Worm (Caenorhabditis elegans): Measurements from ENCODE around the gene lat-1.

The lat-1 gene

DNA sequence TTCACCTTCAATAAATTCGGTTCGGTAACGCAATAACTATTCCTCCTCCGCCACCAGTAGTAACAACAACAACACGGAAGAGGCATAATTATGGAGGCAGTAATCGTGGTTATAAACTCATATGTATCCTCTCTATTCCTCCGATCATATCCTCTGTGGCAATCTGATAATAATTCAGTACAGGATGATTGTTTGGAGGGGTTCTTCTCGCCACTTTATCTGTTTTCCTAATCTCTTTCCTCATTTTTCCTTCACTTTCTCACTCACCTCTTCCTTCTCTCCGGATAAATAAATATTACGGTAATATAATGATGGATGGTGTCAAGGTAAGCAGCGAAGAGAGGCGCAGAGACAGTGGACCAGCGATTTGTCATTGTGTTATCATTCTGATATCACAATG lies 6.1 kb upstream of the lat-1 start:
- TF ChIP-seq Y53G8AR.9 (GFP tag; conservative IDR thresholded peaks at IDR 0.05): no peak
- TF ChIP-seq ztf-3 (GFP tag; optimal IDR thresholded peaks at IDR 0.05): no peak
- no peak for TF ChIP-seq ztf-6 (GFP tag; IDR thresholded peaks at IDR 0.05)
- no peak for TF ChIP-seq aptf-2 (GFP tag; conservative IDR thresholded peaks at IDR 0.05)
- no peak for TF ChIP-seq Y56A3A.18 (GFP tag; IDR thresholded peaks at IDR 0.05)
- no peak for TF ChIP-seq ceh-58 (GFP tag; IDR thresholded peaks at IDR 0.05)
- TF ChIP-seq hmg-1.2 (GFP tag; IDR thresholded peaks at IDR 0.05): no peak
- TF ChIP-seq ztf-22 (GFP tag; optimal IDR thresholded peaks at IDR 0.05): no peak
- no peak for TF ChIP-seq unc-130 (GFP tag; optimal IDR thresholded peaks at IDR 0.05)
- TF ChIP-seq lin-54 (GFP tag; optimal IDR thresholded peaks at IDR 0.05): no peak
- TF ChIP-seq Y67H2A.10 (GFP tag; conservative IDR thresholded peaks at IDR 0.05): no peak
- no peak for TF ChIP-seq nfyb-1 (GFP tag; IDR thresholded peaks at IDR 0.05)
- no peak for TF ChIP-seq Y79H2A.3 (GFP tag; conservative IDR thresholded peaks at IDR 0.05)
- no peak for TF ChIP-seq lag-1 (GFP tag; IDR thresholded peaks at IDR 0.05)
- TF ChIP-seq sea-2 (GFP tag; IDR thresholded peaks at IDR 0.05): no peak
- TF ChIP-seq madf-8 (GFP tag; conservative IDR thresholded peaks at IDR 0.05): no peak
- TF ChIP-seq B0261.1 (tag; optimal IDR thresholded peaks at IDR 0.05): no peak
- TF ChIP-seq atf-7 (tag; optimal IDR thresholded peaks at IDR 0.05): no peak
- TF ChIP-seq him-1 (tag; optimal IDR thresholded peaks at IDR 0.05): no peak

DNA sequence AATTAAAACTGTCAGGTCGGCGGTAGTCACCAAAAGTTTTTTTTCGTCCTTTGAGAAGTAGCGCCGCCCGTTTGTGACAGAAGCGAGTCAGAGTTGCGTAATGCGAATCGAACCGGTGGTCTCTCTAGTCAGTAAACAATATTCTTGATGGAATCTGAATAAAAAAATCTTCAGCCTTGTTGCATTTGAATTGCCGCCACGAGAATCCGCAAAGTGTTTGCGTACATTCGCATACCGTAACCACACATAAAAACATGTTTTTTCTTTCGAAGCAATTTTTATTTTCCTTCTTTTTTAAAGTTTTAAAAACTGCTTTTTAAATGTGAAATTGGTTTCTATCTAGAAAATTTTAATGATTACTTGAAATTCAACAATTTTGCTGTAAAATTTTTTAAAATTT lies 5.6 kb upstream of the lat-1 start:
- TF ChIP-seq chd-7 (tag; optimal IDR thresholded peaks at IDR 0.05) (no peak), F33H1.4 (GFP tag; IDR thresholded peaks at IDR 0.05) (peak; percentile 41; the same call in 1 of the 2 replicates), dpl-1 (GFP tag; optimal IDR thresholded peaks at IDR 0.05) (peak; percentile 35), C17E4.6 (GFP tag; IDR thresholded peaks at IDR 0.05) (no peak), ceh-100 (GFP tag; IDR thresholded peaks at IDR 0.05) (no peak), D2030.7 (GFP tag; IDR thresholded peaks at IDR 0.05) (0 out of 2 replicates have a peak, but pooled peaks have one; percentile 29), Y56A3A.18 (GFP tag; IDR thresholded peaks at IDR 0.05) (no peak), T07F8.4 (tag; optimal IDR thresholded peaks at IDR 0.05) (no peak), sdz-38 (tag; optimal IDR thresholded peaks at IDR 0.05) (no peak), efl-1 (GFP tag; optimal IDR thresholded peaks at IDR 0.05) (peak; percentile 67), lin-54 (GFP tag; optimal IDR thresholded peaks at IDR 0.05) (peak; percentile 77), nfya-2 (GFP tag; IDR thresholded peaks at IDR 0.05) (no peak), lsl-1 (GFP tag; optimal IDR thresholded peaks at IDR 0.05) (peak; percentile 76), ztf-28 (GFP tag; IDR thresholded peaks at IDR 0.05) (no peak), T26A5.8 (tag; optimal IDR thresholded peaks at IDR 0.05) (no peak), egl-18 (GFP tag; IDR thresholded peaks at IDR 0.05) (no peak), Y79H2A.3 (GFP tag; conservative IDR thresholded peaks at IDR 0.05) (no peak), xnd-1 (tag; optimal IDR thresholded peaks at IDR 0.05) (peak; percentile 10), attf-6 (GFP tag; IDR thresholded peaks at IDR 0.05) (no peak), K11D2.4 (GFP tag; IDR thresholded peaks at IDR 0.05) (no peak), snpc-1.3 (tag; optimal IDR thresholded peaks at IDR 0.05; ENCODE audit: insufficient read depth) (no peak)

DNA sequence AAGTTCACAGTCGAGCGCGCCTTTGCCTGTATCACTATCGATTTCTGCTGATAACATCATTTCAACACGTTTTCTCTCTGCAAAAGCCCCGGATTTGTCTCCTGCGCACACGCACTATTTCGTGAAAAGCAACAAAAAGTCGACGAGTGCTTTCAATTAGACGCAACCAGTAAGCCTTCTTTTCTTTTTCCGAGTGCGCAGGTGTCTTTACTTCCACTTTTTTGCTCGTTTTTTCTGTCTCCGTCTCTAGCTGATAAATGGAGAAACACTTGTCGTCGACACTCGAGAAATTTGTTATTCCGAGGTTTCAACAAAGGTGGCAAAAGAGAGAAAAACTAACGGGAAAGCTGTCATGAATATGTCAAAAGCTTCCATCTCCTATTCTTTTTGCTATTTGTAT lies 5.0 kb upstream of the lat-1 start:
- no peak for TF ChIP-seq madf-3 (GFP tag; IDR thresholded peaks at IDR 0.05)
- no peak for TF ChIP-seq ztf-18 (tag; optimal IDR thresholded peaks at IDR 0.05)
- TF ChIP-seq F57A8.1 (GFP tag; optimal IDR thresholded peaks at IDR 0.05): no peak
- no peak for TF ChIP-seq zfh-2 (GFP tag; conservative IDR thresholded peaks at IDR 0.05)
- no peak for TF ChIP-seq rpc-1 (optimal IDR thresholded peaks at IDR 0.05)
- TF ChIP-seq rpc-1 (tag; optimal IDR thresholded peaks at IDR 0.05): no peak
- TF ChIP-seq sptf-2 (GFP tag; optimal IDR thresholded peaks at IDR 0.05): no peak
- TF ChIP-seq K11D2.4 (GFP tag; IDR thresholded peaks at IDR 0.05): no peak
- TF ChIP-seq let-607 (tag; optimal IDR thresholded peaks at IDR 0.05): no peak
- TF ChIP-seq F22D6.2 (tag; optimal IDR thresholded peaks at IDR 0.05): no peak
- TF ChIP-seq mxl-1 (tag; optimal IDR thresholded peaks at IDR 0.05): no peak
- TF ChIP-seq B0261.1 (tag; optimal IDR thresholded peaks at IDR 0.05): no peak
- TF ChIP-seq lsl-1 (GFP tag; optimal IDR thresholded peaks at IDR 0.05): no peak
- TF ChIP-seq nfya-1 (tag; optimal IDR thresholded peaks at IDR 0.05; ENCODE audit: borderline replicate concordance, insufficient read depth): no peak
- TF ChIP-seq snpc-3.4 (tag; optimal IDR thresholded peaks at IDR 0.05): no peak

Measured in whole organism, young adult.